Fruit fly (Drosophila melanogaster) whole organism, prepupa: Measurements from ENCODE around the gene Itgbn.

Experiments
- Blimp-1 ChIP-seq: fragments of 200-800 bp; sonication (Bioruptor generic); optimal IDR thresholded peaks from 3 replicates; lab custom pipeline; 2017; ENCODE audit warnings: missing biosample characterization, missing genetic modification characterization, mild to moderate bottlenecking, moderate library complexity, missing genetic modification reagents
- CG16779 ChIP-seq: fragments of 200-800 bp; sonication (Bioruptor generic); optimal IDR thresholded peaks from 3 replicates; lab custom pipeline; 2017; ENCODE audit warnings: missing biosample characterization, mild to moderate bottlenecking, missing genetic modification characterization
- Hr39 ChIP-seq: fragments of 200-800 bp; sonication (Bioruptor generic); optimal IDR thresholded peaks from 2 replicates; lab custom pipeline; 2016; ENCODE audit warnings: missing biosample characterization, missing genetic modification characterization
- Lpt ChIP-seq: fragments of 200-800 bp; sonication (Bioruptor generic); optimal IDR thresholded peaks from 3 replicates; lab custom pipeline; 2016; ENCODE audit warnings: missing biosample characterization, missing genetic modification characterization
- fd59A ChIP-seq: fragments of 200-800 bp; sonication (Bioruptor generic); optimal IDR thresholded peaks from 2 replicates; lab custom pipeline; 2017; ENCODE audit warnings: missing biosample characterization, mild to moderate bottlenecking, missing genetic modification characterization, missing genetic modification reagents

DNA sequence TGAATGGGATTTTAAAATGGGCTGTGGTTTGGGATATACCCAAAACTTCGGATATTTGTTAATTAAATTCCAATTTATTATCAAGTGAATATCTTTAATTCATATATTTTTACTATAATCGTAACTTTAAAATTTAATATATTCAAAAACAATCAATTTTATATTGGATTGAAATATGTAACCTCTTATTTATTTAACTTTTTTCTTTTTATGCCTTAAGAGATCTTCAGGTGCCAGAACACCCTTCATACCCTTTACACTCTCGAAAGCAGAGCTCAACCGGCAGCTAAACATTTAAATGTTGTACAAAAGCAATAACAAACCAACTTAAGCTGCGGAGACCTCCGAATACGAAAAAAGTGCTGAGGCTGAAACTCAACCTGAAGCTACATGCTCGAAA is 23.1 kb upstream of the Itgbn start:
- TF ChIP-seq Hr39 (GFP tag; lab: Kevin White, UChicago) = no peak
- TF ChIP-seq CG16779 (tag; lab: Kevin White, UChicago) = no peak
- no peak for TF ChIP-seq Blimp-1 (GFP tag; lab: Kevin White, UChicago)
- TF ChIP-seq fd59A (GFP tag; lab: Kevin White, UChicago) = no peak
- TF ChIP-seq Lpt (GFP tag; lab: Kevin White, UChicago) = no peak
